Worm (Caenorhabditis elegans): ENCODE results near the gene snf-7.

DNA sequence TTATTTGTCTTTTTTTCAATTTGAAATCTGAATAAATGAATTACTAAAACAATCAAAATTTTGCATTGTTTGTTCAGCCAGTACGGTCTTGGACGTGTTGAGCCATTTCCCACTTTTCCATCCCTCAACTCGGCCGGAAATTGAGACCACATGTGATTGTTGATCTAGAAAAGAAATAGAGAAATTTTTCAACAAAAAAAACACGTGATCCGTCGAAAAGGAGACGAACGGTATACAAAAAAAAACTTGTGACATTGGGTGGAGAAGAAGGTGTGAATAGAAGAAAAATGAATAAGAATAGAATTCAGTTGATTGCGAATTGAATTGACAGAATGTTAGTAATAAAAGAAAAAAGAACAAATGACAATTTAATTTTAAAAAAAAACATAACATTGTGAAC is 51.5 kb downstream of the snf-7 start:
- TF ChIP-seq aly-2 (tag; optimal IDR thresholded peaks at IDR 0.05) (no peak), mdl-1 (tag; optimal IDR thresholded peaks at IDR 0.05) (no peak), zag-1 (tag; optimal IDR thresholded peaks at IDR 0.05) (no peak), daf-12 (tag; optimal IDR thresholded peaks at IDR 0.05) (no peak), ceh-82 (tag; optimal IDR thresholded peaks at IDR 0.05) (no peak), pha-4 (tag; optimal IDR thresholded peaks at IDR 0.05) (no peak), R02D3.7 (tag; optimal IDR thresholded peaks at IDR 0.05) (no peak), ceh-28 (tag; optimal IDR thresholded peaks at IDR 0.05) (no peak)
